Fruit fly (Drosophila melanogaster) Kc167 (cell line): ENCODE data around the gene sun.
"Not testable (repeated sequence)": the region's sequence is repeated elsewhere in the genome, so short reads cannot be mapped to it uniquely, and the experiment has no call there.

ENCODE experiments used
- Myc ChIP-seq: fragments of >200 bp; optimal IDR thresholded peaks from 2 replicates; lab custom pipeline; 2017; ENCODE audit warnings: missing external identifiers
- Sin3A ChIP-seq: fragments of >200 bp; optimal IDR thresholded peaks from 2 replicates; lab custom pipeline; 2018; ENCODE audit warnings: missing external identifiers
- h ChIP-seq: fragments of >200 bp; optimal IDR thresholded peaks from 3 replicates; lab custom pipeline; 2018; ENCODE audit warnings: missing external identifiers
- insv ChIP-seq: fragments of >200 bp; optimal IDR thresholded peaks from 3 replicates; lab custom pipeline; 2018; ENCODE audit warnings: missing external identifiers
- psq ChIP-seq: fragments of >200 bp; optimal IDR thresholded peaks from 2 replicates; lab custom pipeline; 2017; ENCODE audit warnings: missing external identifiers
- ttk ChIP-seq: sonication (Bioruptor generic); optimal IDR thresholded peaks from 2 replicates; lab custom pipeline; 2017; ENCODE audit warnings: missing external identifiers

Gene sun

dm6 chrX:15812615-15812995 lies 36.5 kb downstream of the sun start:
- TF ChIP-seq Sin3A (lab: Kevin White, UChicago), result no peak
- TF ChIP-seq psq (lab: Kevin White, UChicago), result no peak
- no peak for TF ChIP-seq ttk
- TF ChIP-seq h (lab: Kevin White, UChicago), result no peak
- TF ChIP-seq insv (lab: Kevin White, UChicago), result no peak
- no peak for TF ChIP-seq Myc (lab: Kevin White, UChicago)

DNA sequence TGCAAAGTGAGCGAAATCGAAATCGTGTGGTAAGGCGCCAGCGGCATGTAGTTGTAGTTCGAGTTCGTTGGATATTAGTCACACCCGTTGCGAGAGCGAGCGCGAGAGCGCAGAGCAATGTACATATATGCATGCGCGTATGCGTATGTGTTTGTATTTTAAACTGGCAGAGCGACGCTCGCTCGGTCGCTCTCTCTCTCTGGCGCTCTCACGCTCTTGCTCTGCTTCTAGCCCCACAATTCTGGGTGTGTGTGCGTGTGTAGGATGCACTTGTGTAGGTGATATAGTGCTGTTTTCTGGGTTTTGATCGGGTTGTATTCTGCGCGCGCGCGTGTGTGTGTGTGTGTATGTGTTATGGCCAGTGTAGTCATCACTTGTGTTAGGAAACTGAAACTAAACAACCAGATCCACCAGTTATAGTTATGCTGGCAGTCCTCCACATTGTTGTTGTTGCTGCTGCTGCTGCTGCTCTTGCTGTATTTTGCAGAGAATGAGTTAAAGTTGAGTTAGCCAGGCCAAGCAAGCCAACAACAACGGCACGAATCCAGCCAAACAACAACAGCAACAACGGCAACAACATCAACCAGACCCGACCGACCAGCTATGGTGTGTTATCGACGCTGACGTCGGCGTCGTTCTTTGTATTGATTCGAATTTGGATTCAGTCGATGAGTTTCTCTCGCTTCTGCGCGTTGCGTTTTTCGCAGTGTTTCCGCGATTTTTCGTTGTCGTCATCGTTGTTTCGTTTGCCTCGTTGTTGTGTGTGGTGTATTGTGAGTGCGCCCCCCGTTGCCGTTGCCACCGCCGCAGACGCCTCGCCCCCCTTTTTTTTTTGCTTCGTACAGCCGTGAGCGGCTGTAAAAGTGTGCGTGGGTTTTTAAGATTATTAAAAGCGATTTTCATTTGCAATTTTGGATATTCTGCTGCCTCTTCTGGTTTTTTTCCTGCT lies 37.1 kb downstream of the sun start:
- no peak for TF ChIP-seq psq (lab: Kevin White, UChicago)
- TF ChIP-seq h (lab: Kevin White, UChicago), result no peak
- no peak for TF ChIP-seq insv (lab: Kevin White, UChicago)
- no peak for TF ChIP-seq ttk
- no peak for TF ChIP-seq Myc (lab: Kevin White, UChicago)
- no peak for TF ChIP-seq Sin3A (lab: Kevin White, UChicago)

DNA sequence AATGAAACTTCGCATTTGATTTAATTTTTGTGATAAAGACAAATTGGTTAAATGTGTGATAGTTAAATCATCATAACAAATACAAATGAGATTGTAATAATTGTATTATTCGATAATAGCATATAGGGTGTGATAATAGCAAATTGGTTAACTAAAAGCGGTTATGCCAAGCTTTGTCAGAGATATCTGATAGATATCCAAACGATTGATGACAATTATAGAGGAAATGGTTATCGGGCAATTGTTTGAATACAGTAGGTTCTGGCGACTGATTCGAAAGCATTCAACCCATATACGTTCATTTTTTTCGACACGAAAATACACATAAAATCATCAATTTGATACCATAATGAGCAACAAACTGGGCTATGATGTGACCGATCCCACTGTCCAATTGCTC lies 39.8 kb downstream of the sun start, which contains the start of gene CG8509:
Gene CG8509 (plus strand): TSS at position 301 of the 400 bp plus-strand sequence.
- TF ChIP-seq h (lab: Kevin White, UChicago) (no peak), Myc (lab: Kevin White, UChicago) (no peak), ttk (no peak), insv (lab: Kevin White, UChicago) (no peak), Sin3A (lab: Kevin White, UChicago) (no peak), psq (lab: Kevin White, UChicago) (no peak)

- TF ChIP-seq Sin3A (lab: Kevin White, UChicago) (no peak), Myc (lab: Kevin White, UChicago) (no peak), insv (lab: Kevin White, UChicago) (no peak), h (lab: Kevin White, UChicago) (no peak), psq (lab: Kevin White, UChicago) (no peak), ttk (no peak)
Measured at dm6 chrX:15807915-15808314, 41.1 kb downstream of the sun start.

DNA sequence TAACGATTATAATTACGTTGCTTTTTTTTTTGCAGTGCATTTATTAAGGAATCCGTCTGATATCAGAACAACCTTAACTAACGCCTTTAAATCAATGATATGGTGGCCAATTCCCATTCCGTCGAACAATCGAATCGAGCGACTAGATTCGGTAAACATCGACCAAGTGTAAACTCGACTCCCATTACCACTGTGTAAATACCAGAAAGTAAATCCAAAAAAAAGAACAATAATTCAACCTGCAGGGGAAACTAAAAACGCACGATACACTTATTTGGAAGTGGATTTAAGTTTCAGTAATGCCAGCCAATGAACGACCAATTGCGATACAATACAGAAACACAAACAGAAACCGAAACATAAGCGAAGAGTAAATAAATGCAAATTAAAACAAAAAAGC lies 43.5 kb downstream of the sun start:
- TF ChIP-seq h (lab: Kevin White, UChicago), result no peak
- no peak for TF ChIP-seq Sin3A (lab: Kevin White, UChicago)
- no peak for TF ChIP-seq ttk
- no peak for TF ChIP-seq psq (lab: Kevin White, UChicago)
- TF ChIP-seq insv (lab: Kevin White, UChicago), result no peak
- TF ChIP-seq Myc (lab: Kevin White, UChicago), result no peak

dm6 chrX:15804790-15805189 lies 44.3 kb downstream of the sun start:
- TF ChIP-seq ttk (no peak), Sin3A (lab: Kevin White, UChicago) (no peak), h (lab: Kevin White, UChicago) (no peak), Myc (lab: Kevin White, UChicago) (no peak), psq (lab: Kevin White, UChicago) (no peak), insv (lab: Kevin White, UChicago) (no peak)

DNA sequence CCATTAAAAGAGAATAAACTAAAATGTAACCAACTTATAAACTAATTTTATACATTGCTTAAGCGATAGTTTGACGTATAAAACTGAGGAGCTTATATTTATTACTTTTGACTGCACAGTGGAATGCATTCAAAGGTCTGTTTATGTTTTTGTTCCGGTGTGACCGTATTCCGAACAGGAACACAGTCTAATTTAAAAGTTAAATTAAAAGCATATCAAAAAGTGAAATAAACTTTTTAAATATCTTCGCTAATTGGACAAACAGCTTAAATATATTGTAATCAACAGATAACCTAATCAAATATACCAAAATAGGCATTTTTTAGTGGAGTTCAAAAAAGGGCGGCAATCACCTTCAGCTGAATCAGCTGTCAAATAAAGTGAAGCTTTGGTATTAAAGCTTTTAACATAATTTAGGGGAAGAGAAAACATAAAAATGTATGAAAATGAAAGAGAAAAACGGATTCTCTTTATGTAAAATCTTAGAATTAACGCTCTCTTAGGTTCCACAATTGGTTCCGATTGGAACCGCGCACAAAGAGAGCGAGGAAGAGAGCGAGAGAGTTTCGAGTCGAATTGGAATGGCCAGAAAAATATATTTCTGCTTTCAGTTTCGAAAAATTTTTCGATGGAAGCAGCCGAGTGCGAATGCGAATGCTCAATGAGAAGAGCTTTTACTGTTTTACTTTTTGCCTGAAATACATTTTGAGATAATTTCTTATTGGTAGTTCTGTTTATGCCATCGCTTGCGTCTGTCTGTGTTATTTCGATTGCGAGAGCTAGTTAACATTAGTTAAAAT lies 45.1 kb downstream of the sun start, which contains the start of the genes PGRP-LE and sd:
Gene PGRP-LE (minus strand): TSS at position 117 of the 800 bp plus-strand sequence.
Gene sd (plus strand): TSS at position 607 of the 800 bp plus-strand sequence.
- TF ChIP-seq psq (lab: Kevin White, UChicago), result no peak
- TF ChIP-seq insv (lab: Kevin White, UChicago), result no peak
- no peak for TF ChIP-seq ttk
- TF ChIP-seq Myc (lab: Kevin White, UChicago), result no peak
- no peak for TF ChIP-seq h (lab: Kevin White, UChicago)
- TF ChIP-seq Sin3A (lab: Kevin White, UChicago), result no peak

DNA sequence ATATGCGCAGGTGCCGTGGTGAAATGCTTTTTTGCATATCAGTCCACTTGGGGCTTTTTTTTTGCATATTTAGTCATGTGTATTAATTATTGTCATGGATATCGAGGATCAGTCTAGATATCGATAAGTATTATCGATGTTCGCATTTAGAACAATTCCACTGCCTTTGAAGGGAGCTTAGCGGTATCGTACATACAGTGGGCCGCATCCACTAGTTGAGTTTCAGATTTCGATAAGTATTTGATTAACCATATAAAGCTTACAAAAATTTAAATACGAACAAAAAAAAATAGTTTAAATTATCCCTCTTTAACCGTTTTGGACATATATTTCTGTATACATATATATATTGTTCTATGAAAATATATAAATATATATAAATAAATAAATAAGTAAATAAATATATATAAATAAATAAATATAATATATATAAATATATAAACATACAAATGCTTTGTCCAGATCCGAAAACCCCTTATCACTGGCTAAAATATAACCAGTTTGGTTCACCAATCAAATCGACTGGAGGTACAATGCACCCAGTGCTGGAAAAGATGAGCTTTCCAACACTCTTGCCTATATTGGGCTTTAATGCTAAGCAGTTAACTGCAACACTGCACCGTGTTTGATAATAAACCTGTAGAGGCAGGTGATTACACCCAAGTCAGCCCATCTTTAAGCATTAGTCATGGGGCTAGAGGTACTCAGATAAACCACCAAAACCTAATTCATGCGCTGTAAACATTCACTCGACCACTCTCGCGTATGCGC lies 46.0 kb downstream of the sun start:
- TF ChIP-seq h (lab: Kevin White, UChicago) (no peak), Myc (lab: Kevin White, UChicago) (no peak), Sin3A (lab: Kevin White, UChicago) (no peak), psq (lab: Kevin White, UChicago) (no peak)

DNA sequence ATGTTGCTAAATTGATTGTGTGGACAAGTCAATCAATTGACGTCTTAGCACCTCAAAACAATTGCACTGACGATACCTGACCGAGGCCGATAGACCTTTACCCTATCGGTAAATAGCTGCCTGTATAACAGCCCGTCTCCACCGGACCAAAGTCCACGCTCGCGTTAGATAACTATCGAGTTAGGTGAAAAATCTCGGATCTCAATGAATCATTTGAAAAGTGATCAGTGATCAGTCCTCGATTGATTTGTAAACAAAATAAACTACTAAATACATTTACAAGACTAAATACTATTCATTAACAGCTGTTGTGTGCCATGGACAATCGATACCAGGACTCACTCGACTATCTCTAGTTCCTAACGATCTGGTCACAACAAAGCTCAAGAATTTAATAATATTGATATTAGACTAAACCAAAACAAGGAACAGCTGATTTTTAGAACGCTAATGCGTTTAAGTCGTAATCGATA lies 49.9 kb downstream of the sun start, which contains the start of the genes sordd2 and CG15602:
Gene sordd2 (minus strand): TSS at position 78 of the 473 bp plus-strand sequence.
Gene CG15602 (plus strand): TSS at position 342 of the 473 bp plus-strand sequence.
- not testable (repeated sequence) for TF ChIP-seq psq (lab: Kevin White, UChicago); ttk; h (lab: Kevin White, UChicago)
